Fruit fly (Drosophila melanogaster): ENCODE measurements around the gene CG31867.

DNA sequence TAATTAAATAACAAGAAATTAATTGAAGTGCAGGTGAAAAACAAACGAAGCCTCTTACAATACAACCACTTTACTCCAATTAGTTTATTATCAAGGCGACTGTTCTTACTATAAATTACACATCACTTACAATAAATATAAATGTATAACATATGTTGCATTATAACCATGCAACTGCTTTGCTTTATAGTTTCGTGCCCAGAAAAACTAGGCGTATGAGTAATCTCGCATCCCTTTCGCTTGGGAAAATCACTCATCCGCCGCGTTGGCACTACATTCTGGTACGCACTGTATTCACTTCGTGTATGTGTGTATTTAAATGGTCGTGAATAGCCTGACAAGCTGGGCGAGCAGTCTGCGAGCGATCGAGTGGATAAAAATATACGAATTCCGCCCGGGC, 24.7 kb upstream of the CG31867 start:
- TF ChIP-seq psq (optimal IDR thresholded peaks at IDR 0.05) = no peak
- no peak for TF ChIP-seq Dll (optimal IDR thresholded peaks at IDR 0.05)
- TF ChIP-seq EcR (GFP tag; optimal IDR thresholded peaks at IDR 0.05) = no peak
- no peak for TF ChIP-seq pan (optimal IDR thresholded peaks at IDR 0.05)
